Fruit fly (Drosophila melanogaster) whole organism, embryonic: ENCODE measurements around the gene Snx21.

Source experiments
- Bgb ChIP-seq: fragments of 200-800 bp; sonication (Bioruptor generic); IDR thresholded peaks from 2 replicates; pipeline ENCODE4 v1.3.6; 2022; ENCODE audit warnings: missing biosample characterization, missing genetic modification characterization; ENCODE audit not compliant: partially characterized antibody
- BtbVII ChIP-seq: fragments of 200-800 bp; sonication (Bioruptor generic); optimal IDR thresholded peaks from 3 replicates; lab custom pipeline; 2017; ENCODE audit warnings: missing biosample characterization, mild to moderate bottlenecking, missing genetic modification characterization
- C15 ChIP-seq: fragments of 200-800 bp; sonication (Bioruptor generic); IDR thresholded peaks from 3 replicates; pipeline ENCODE4 v1.3.6; 2022; ENCODE audit warnings: missing biosample characterization, missing genetic modification characterization
- CG10543 ChIP-seq: fragments of 200-800 bp; sonication (Bioruptor generic); optimal IDR thresholded peaks from 3 replicates; lab custom pipeline; 2017; ENCODE audit warnings: missing biosample characterization, mild to moderate bottlenecking, missing genetic modification characterization, moderate library complexity
- CG11456 ChIP-seq: fragments of 200-800 bp; sonication (Bioruptor generic); IDR thresholded peaks from 3 replicates; pipeline ENCODE4 v1.3.6; 2022; ENCODE audit warnings: missing biosample characterization, missing genetic modification characterization
- CG11560 ChIP-seq: fragments of 200-800 bp; sonication (Bioruptor generic); IDR thresholded peaks from 3 replicates; pipeline ENCODE4 v1.3.6; 2022; ENCODE audit warnings: missing biosample characterization, missing genetic modification characterization
- CG13894 ChIP-seq: fragments of 200-800 bp; sonication (Bioruptor generic); optimal IDR thresholded peaks from 3 replicates; lab custom pipeline; 2018; ENCODE audit warnings: missing biosample characterization, mild to moderate bottlenecking, missing genetic modification characterization, moderate library complexity
- CG1603 ChIP-seq: fragments of 200-800 bp; sonication (Bioruptor generic); optimal IDR thresholded peaks from 2 replicates; lab custom pipeline; 2019; ENCODE audit warnings: missing biosample characterization, mild to moderate bottlenecking, missing genetic modification characterization, moderate library complexity
- CG16779 ChIP-seq: fragments of 200-800 bp; sonication (Bioruptor generic); IDR thresholded peaks from 2 replicates; pipeline ENCODE4 v1.3.6; 2022; ENCODE audit warnings: missing biosample characterization, missing genetic modification characterization
- CG1792 ChIP-seq: fragments of 200-800 bp; sonication (Bioruptor generic); optimal IDR thresholded peaks from 2 replicates; lab custom pipeline; 2016; ENCODE audit warnings: missing biosample characterization, missing genetic modification characterization
- CG18619 ChIP-seq: fragments of 200-800 bp; sonication (Bioruptor generic); optimal IDR thresholded peaks from 3 replicates; lab custom pipeline; 2017; ENCODE audit warnings: missing biosample characterization, mild to moderate bottlenecking, missing genetic modification characterization
- CG2202 ChIP-seq: fragments of 200-800 bp; sonication (Bioruptor generic); optimal IDR thresholded peaks from 2 replicates; lab custom pipeline; 2018; ENCODE audit warnings: missing biosample characterization, mild to moderate bottlenecking, missing genetic modification characterization
- CG34376 ChIP-seq: fragments of 200-800 bp; sonication (Bioruptor generic); optimal IDR thresholded peaks from 2 replicates; lab custom pipeline; 2018; ENCODE audit warnings: missing biosample characterization, mild to moderate bottlenecking, missing genetic modification characterization
- CG5180 ChIP-seq: fragments of 200-800 bp; sonication (Bioruptor generic); optimal IDR thresholded peaks from 3 replicates; lab custom pipeline; 2017; ENCODE audit warnings: missing biosample characterization, missing genetic modification characterization, mild to moderate bottlenecking, moderate library complexity, missing genetic modification reagents
- CG6175 ChIP-seq: fragments of 200-800 bp; sonication (Bioruptor generic); IDR thresholded peaks from 3 replicates; pipeline ENCODE4 v1.3.6; 2022; ENCODE audit warnings: missing biosample characterization, missing genetic modification characterization
- CG7987 ChIP-seq: fragments of 200-800 bp; sonication (Bioruptor generic); optimal IDR thresholded peaks from 2 replicates; lab custom pipeline; 2018; ENCODE audit warnings: missing biosample characterization, mild to moderate bottlenecking, missing genetic modification characterization, moderate library complexity
- CG8359 ChIP-seq: fragments of 200-800 bp; sonication (Bioruptor generic); optimal IDR thresholded peaks from 2 replicates; lab custom pipeline; 2017; ENCODE audit warnings: missing biosample characterization, mild to moderate bottlenecking, missing genetic modification characterization, borderline replicate concordance
- Chrac-16 ChIP-seq: fragments of 200-800 bp; sonication (Bioruptor generic); optimal IDR thresholded peaks from 3 replicates; lab custom pipeline; 2016; ENCODE audit warnings: missing biosample characterization, missing genetic modification characterization
- D19A ChIP-seq: fragments of 200-800 bp; optimal IDR thresholded peaks from 3 replicates; lab custom pipeline; 2019; ENCODE audit warnings: missing biosample characterization, mild to moderate bottlenecking, missing genetic modification characterization, moderate library complexity
- Doc3 ChIP-seq: fragments of 200-800 bp; sonication (Bioruptor generic); IDR thresholded peaks from 3 replicates; pipeline ENCODE4 v1.3.6; 2022; ENCODE audit warnings: missing biosample characterization, missing genetic modification characterization; ENCODE audit not compliant: partially characterized antibody
- HLH54F ChIP-seq: fragments of 200-800 bp; sonication (Bioruptor generic); optimal IDR thresholded peaks from 3 replicates; lab custom pipeline; 2016; ENCODE audit warnings: missing biosample characterization, missing genetic modification characterization
- Hey ChIP-seq: fragments of 200-800 bp; sonication (Bioruptor generic); optimal IDR thresholded peaks from 3 replicates; lab custom pipeline; 2018; ENCODE audit warnings: missing biosample characterization, mild to moderate bottlenecking, missing genetic modification characterization
- Nf-YC ChIP-seq: fragments of 200-800 bp; optimal IDR thresholded peaks from 3 replicates; lab custom pipeline; 2019; ENCODE audit warnings: missing biosample characterization, mild to moderate bottlenecking, missing genetic modification characterization, moderate library complexity
- Ptx1 ChIP-seq: fragments of 200-800 bp; sonication (Bioruptor generic); IDR thresholded peaks from 2 replicates; pipeline ENCODE4 v1.3.6; 2022; ENCODE audit warnings: missing biosample characterization, missing genetic modification characterization
- Sry-β ChIP-seq: fragments of 200-800 bp; sonication (Bioruptor generic); optimal IDR thresholded peaks from 2 replicates; lab custom pipeline; 2018; ENCODE audit warnings: missing biosample characterization, mild to moderate bottlenecking, missing genetic modification characterization, moderate library complexity
- Vsx1 ChIP-seq: fragments of 200-800 bp; sonication (Bioruptor generic); optimal IDR thresholded peaks from 2 replicates; lab custom pipeline; 2017; ENCODE audit warnings: missing biosample characterization, mild to moderate bottlenecking, missing genetic modification characterization, missing genetic modification reagents
- ase ChIP-seq: fragments of 200-800 bp; sonication (Bioruptor generic); IDR thresholded peaks from 3 replicates; pipeline ENCODE4 v1.3.6; 2022; ENCODE audit warnings: missing biosample characterization, missing genetic modification characterization
- bsh ChIP-seq, 2 experiments: fragments of 200-800 bp; sonication (Bioruptor generic); optimal IDR thresholded peaks; 2 replicates each; lab custom pipeline; 2017 to 2018; ENCODE audit warnings: mild to moderate bottlenecking in 2 of 2, missing biosample characterization in 2 of 2, missing genetic modification characterization in 2 of 2, moderate library complexity in 1 of 2
- cato ChIP-seq: fragments of 200-800 bp; sonication (Bioruptor generic); optimal IDR thresholded peaks from 2 replicates; lab custom pipeline; 2016; ENCODE audit warnings: missing biosample characterization, missing genetic modification characterization, borderline replicate concordance
- chinmo ChIP-seq: fragments of 200-800 bp; sonication (Bioruptor generic); IDR thresholded peaks from 4 replicates; pipeline ENCODE4 v1.3.6; 2022; ENCODE audit warnings: missing biosample characterization, missing genetic modification characterization; ENCODE audit not compliant: partially characterized antibody
- crol ChIP-seq: fragments of 200-800 bp; sonication (Bioruptor generic); IDR thresholded peaks from 2 replicates; pipeline ENCODE4 v1.3.6; 2022; ENCODE audit warnings: missing biosample characterization, missing genetic modification characterization
- cwo ChIP-seq: fragments of 200-800 bp; sonication (Bioruptor generic); optimal IDR thresholded peaks from 3 replicates; lab custom pipeline; 2017; ENCODE audit warnings: missing biosample characterization, missing genetic modification characterization, mild to moderate bottlenecking, moderate library complexity, missing genetic modification reagents
- dan ChIP-seq: fragments of 200-800 bp; sonication (Bioruptor generic); IDR thresholded peaks from 2 replicates; pipeline ENCODE4 v1.3.6; 2022; ENCODE audit warnings: missing biosample characterization, missing genetic modification characterization
- dpn ChIP-seq, 2 experiments: fragments of 200-800 bp; sonication (Bioruptor generic); optimal IDR thresholded peaks; 3 replicates each; lab custom pipeline; 2016; ENCODE audit warnings: missing biosample characterization in 2 of 2, missing genetic modification characterization in 2 of 2
- grn ChIP-seq: fragments of 200-800 bp; sonication (Bioruptor generic); optimal IDR thresholded peaks from 3 replicates; lab custom pipeline; 2017; ENCODE audit warnings: missing biosample characterization, missing genetic modification characterization
- ken ChIP-seq: fragments of 200-800 bp; sonication (Bioruptor generic); IDR thresholded peaks from 3 replicates; pipeline ENCODE4 v1.3.6; 2022; ENCODE audit warnings: missing biosample characterization, missing genetic modification characterization
- mirr ChIP-seq: fragments of 200-800 bp; sonication (Bioruptor generic); optimal IDR thresholded peaks from 3 replicates; lab custom pipeline; 2018; ENCODE audit warnings: missing biosample characterization, mild to moderate bottlenecking, missing genetic modification characterization
- nom ChIP-seq: fragments of 200-800 bp; sonication (Bioruptor generic); optimal IDR thresholded peaks from 2 replicates; lab custom pipeline; 2017; ENCODE audit warnings: missing biosample characterization, missing genetic modification characterization, mild to moderate bottlenecking, moderate library complexity, missing genetic modification reagents
- phol ChIP-seq: fragments of 200-800 bp; sonication (Bioruptor generic); optimal IDR thresholded peaks from 3 replicates; lab custom pipeline; 2018; ENCODE audit warnings: missing biosample characterization, mild to moderate bottlenecking, missing genetic modification characterization, moderate library complexity
- sens ChIP-seq: fragments of 200-800 bp; sonication (Bioruptor generic); peaks from one replicate; lab custom pipeline; 2016; ENCODE audit warnings: missing biosample characterization, missing genetic modification characterization
- sisA ChIP-seq: fragments of 200-800 bp; sonication (Bioruptor generic); IDR thresholded peaks from 2 replicates; pipeline ENCODE4 v1.3.6; 2022; ENCODE audit warnings: missing biosample characterization, missing genetic modification characterization
- sob ChIP-seq: fragments of 200-800 bp; sonication (Bioruptor generic); IDR thresholded peaks from 2 replicates; pipeline ENCODE4 v1.3.6; 2022; ENCODE audit warnings: missing biosample characterization, missing genetic modification characterization
- sug ChIP-seq: fragments of 200-800 bp; optimal IDR thresholded peaks from 2 replicates; lab custom pipeline; 2019; ENCODE audit warnings: missing biosample characterization, mild to moderate bottlenecking, missing genetic modification characterization, moderate library complexity
- ttk ChIP-seq: fragments of 200-800 bp; sonication (Bioruptor generic); IDR thresholded peaks from 2 replicates; pipeline ENCODE4 v2.1.2; 2022; ENCODE audit warnings: missing biosample characterization, missing genetic modification characterization
- unc-4 ChIP-seq: fragments of 200-800 bp; sonication (Bioruptor generic); IDR thresholded peaks from 2 replicates; pipeline ENCODE4 v1.3.6; 2022; ENCODE audit warnings: missing biosample characterization, missing genetic modification characterization; ENCODE audit not compliant: partially characterized antibody
- unpg ChIP-seq: fragments of 200-800 bp; sonication (Bioruptor generic); optimal IDR thresholded peaks from 3 replicates; lab custom pipeline; 2018; ENCODE audit warnings: missing biosample characterization, mild to moderate bottlenecking, missing genetic modification characterization, moderate library complexity

The Snx21 gene

dm6 chr2L:2807597-2807996 is 42.1 kb upstream of the Snx21 start (continued):
- TF ChIP-seq dpn (GFP tag; optimal IDR thresholded peaks at IDR 0.05; lab: Kevin White, UChicago) (no peak), phol (tag; lab: Kevin White, UChicago) (no peak), CG7987 (GFP tag; lab: Kevin White, UChicago) (peak; percentile 7), sug (tag; lab: Kevin White, UChicago) (peak; percentile 58), CG6175 (GFP tag; lab: Robert Waterston, UW) (no peak), ase (GFP tag; lab: Robert Waterston, UW) (no peak), CG34376 (GFP tag; lab: Kevin White, UChicago) (peak; percentile 64), sens (GFP tag; lab: Kevin White, UChicago) (peak; percentile 13), ken (no peak), grn (GFP tag; lab: Kevin White, UChicago) (peak; percentile 10), CG18619 (GFP tag; lab: Kevin White, UChicago) (no peak), Chrac-16 (GFP tag; lab: Kevin White, UChicago) (no peak), CG1603 (tag; lab: Kevin White, UChicago) (no peak)

- TF ChIP-seq crol (peak; percentile 39; the same call in 1 of the 2 replicates), D19A (tag; lab: Kevin White, UChicago) (no peak), CG8359 (GFP tag; lab: Kevin White, UChicago) (no peak), CG7987 (GFP tag; lab: Kevin White, UChicago) (peak; percentile 87), cato (no peak), sisA (no peak), BtbVII (GFP tag; lab: Kevin White, UChicago) (peak; percentile 13), dan (GFP tag; lab: Robert Waterston, UW) (no peak), CG5180 (GFP tag; lab: Kevin White, UChicago) (no peak), CG16779 (GFP tag; lab: Robert Waterston, UW) (no peak), bsh (GFP tag; optimal IDR thresholded peaks at IDR 0.05; lab: Kevin White, UChicago) (peak in 1 of 2 experiments; percentile 63), cwo (GFP tag; lab: Kevin White, UChicago) (peak; percentile 38), ttk (GFP tag; lab: Robert Waterston, UW) (no peak), CG11560 (tag; lab: Robert Waterston, UW) (0 out of 3 replicates have a peak, but pooled peaks have one; percentile 26), chinmo (GFP tag; lab: Robert Waterston, UW) (0 out of 4 replicates have a peak, but pooled peaks have one; percentile 16), nom (peak; percentile 96)
Measured at dm6 chr2L:2806190-2806763, 40.8 kb upstream of the Snx21 start.

dm6 chr2L:2804634-2805311 is 39.3 kb upstream of the Snx21 start, which contains the start of gene daw:
daw (plus strand) TSS chr2L:2805261.
- TF ChIP-seq CG1792, result no peak
- TF ChIP-seq Hey (tag; lab: Kevin White, UChicago), result no peak
- no peak for TF ChIP-seq unc-4 (GFP tag; lab: Robert Waterston, UW)
- TF ChIP-seq CG5180 (GFP tag; lab: Kevin White, UChicago), result peak; percentile 99
- no peak for TF ChIP-seq CG13894
- TF ChIP-seq sob, result peak; percentile 22; the same call in 1 of the 2 replicates
- no peak for TF ChIP-seq HLH54F (GFP tag; lab: Kevin White, UChicago)
- no peak for TF ChIP-seq mirr
- no peak for TF ChIP-seq Bgb (GFP tag; lab: Robert Waterston, UW)
- no peak for TF ChIP-seq Vsx1 (GFP tag; lab: Kevin White, UChicago)
- peak; percentile 21; the same call in 1 of the 3 replicates for TF ChIP-seq CG11456 (GFP tag; lab: Robert Waterston, UW)
- TF ChIP-seq Nf-YC (tag; lab: Kevin White, UChicago), result peak; percentile 40
- TF ChIP-seq CG2202, result no peak
- no peak for TF ChIP-seq unpg (GFP tag; lab: Kevin White, UChicago)
- TF ChIP-seq Sry-β (GFP tag; lab: Kevin White, UChicago), result no peak
- TF ChIP-seq Ptx1 (GFP tag; lab: Robert Waterston, UW), result no peak
- TF ChIP-seq C15 (GFP tag; lab: Robert Waterston, UW), result no peak
- no peak for TF ChIP-seq Doc3 (GFP tag; lab: Robert Waterston, UW)
- TF ChIP-seq CG10543, result peak; percentile 52
